Fruit fly (Drosophila melanogaster) whole organism, embryonic: Measurements from ENCODE around the gene nonC.
A peak's percentile ranks its signal among the peaks of the same experiment; 100 is the strongest.

ENCODE experiments used
- ATbp ChIP-seq: fragments of 200-800 bp; sonication (Bioruptor generic); optimal IDR thresholded peaks from 2 replicates; lab custom pipeline; 2017; ENCODE audit warnings: missing biosample characterization, mild to moderate bottlenecking, missing genetic modification characterization, missing genetic modification reagents
- Aef1 ChIP-seq: fragments of 200-800 bp; sonication (Bioruptor generic); IDR thresholded peaks from 3 replicates; pipeline ENCODE4 v1.3.6; 2022; ENCODE audit warnings: missing biosample characterization, missing genetic modification characterization
- CG10147 ChIP-seq: fragments of 200-800 bp; sonication (Bioruptor generic); optimal IDR thresholded peaks from 2 replicates; lab custom pipeline; 2019; ENCODE audit warnings: missing biosample characterization, mild to moderate bottlenecking, missing genetic modification characterization, moderate library complexity
- CG10209 ChIP-seq: fragments of 200-800 bp; sonication (Bioruptor generic); optimal IDR thresholded peaks from 3 replicates; lab custom pipeline; 2017; ENCODE audit warnings: missing biosample characterization, mild to moderate bottlenecking, missing genetic modification characterization, missing genetic modification reagents
- CG10959 ChIP-seq: fragments of 200-800 bp; sonication (Bioruptor generic); IDR thresholded peaks from 2 replicates; pipeline ENCODE4 v1.3.6; 2022; ENCODE audit warnings: missing biosample characterization, missing genetic modification characterization
- CG11093 ChIP-seq: fragments of 200-800 bp; sonication (Bioruptor generic); IDR thresholded peaks from 3 replicates; pipeline ENCODE4 v1.3.6; 2022; ENCODE audit warnings: missing biosample characterization, missing genetic modification characterization
- CG14441 ChIP-seq: fragments of 200-800 bp; sonication (Bioruptor generic); IDR thresholded peaks from 2 replicates; pipeline ENCODE4 v1.3.6; 2022; ENCODE audit warnings: missing biosample characterization, missing genetic modification characterization
- CG14667 ChIP-seq: fragments of 200-800 bp; sonication (Bioruptor generic); IDR thresholded peaks from 2 replicates; pipeline ENCODE4 v1.3.6; 2022; ENCODE audit warnings: missing biosample characterization, missing genetic modification characterization
- CG14710 ChIP-seq: fragments of 200-800 bp; sonication (Bioruptor generic); optimal IDR thresholded peaks from 3 replicates; lab custom pipeline; 2019; ENCODE audit warnings: missing biosample characterization, mild to moderate bottlenecking, missing genetic modification characterization, moderate library complexity
- CG1792 ChIP-seq: fragments of 200-800 bp; sonication (Bioruptor generic); optimal IDR thresholded peaks from 2 replicates; lab custom pipeline; 2016; ENCODE audit warnings: missing biosample characterization, missing genetic modification characterization
- CG18011 ChIP-seq: fragments of 200-800 bp; sonication (Bioruptor generic); optimal IDR thresholded peaks from 2 replicates; lab custom pipeline; 2017; ENCODE audit warnings: missing biosample characterization, missing genetic modification characterization, mild to moderate bottlenecking, moderate library complexity, missing genotype
- CG18619 ChIP-seq: fragments of 200-800 bp; sonication (Bioruptor generic); optimal IDR thresholded peaks from 3 replicates; lab custom pipeline; 2017; ENCODE audit warnings: missing biosample characterization, mild to moderate bottlenecking, missing genetic modification characterization
- CG18764 ChIP-seq: fragments of 200-800 bp; sonication (Bioruptor generic); optimal IDR thresholded peaks from 3 replicates; lab custom pipeline; 2016; ENCODE audit warnings: missing biosample characterization, missing genetic modification characterization
- CG2199 ChIP-seq: fragments of 200-800 bp; sonication (Bioruptor generic); IDR thresholded peaks from 3 replicates; pipeline ENCODE4 v1.3.6; 2022; ENCODE audit warnings: missing biosample characterization, missing genetic modification characterization
- CG32532 ChIP-seq: fragments of 200-800 bp; sonication (Bioruptor generic); IDR thresholded peaks from 2 replicates; pipeline ENCODE4 v1.3.6; 2022; ENCODE audit warnings: missing biosample characterization, missing genetic modification characterization
- CG7786 ChIP-seq: fragments of 200-800 bp; sonication (Bioruptor generic); optimal IDR thresholded peaks from 2 replicates; lab custom pipeline; 2016; ENCODE audit warnings: missing biosample characterization, missing genetic modification characterization
- CG9215 ChIP-seq: fragments of 200-800 bp; sonication (Bioruptor generic); IDR thresholded peaks from 2 replicates; pipeline ENCODE4 v1.3.6; 2022; ENCODE audit warnings: missing biosample characterization, missing genetic modification characterization
- CG9876 ChIP-seq: fragments of 200-800 bp; sonication (Bioruptor generic); optimal IDR thresholded peaks from 2 replicates; lab custom pipeline; 2016; ENCODE audit warnings: missing biosample characterization, missing genetic modification characterization
- CHES-1-like ChIP-seq: fragments of 200-800 bp; sonication (Bioruptor generic); optimal IDR thresholded peaks from 2 replicates; lab custom pipeline; 2016; ENCODE audit warnings: missing biosample characterization, missing genetic modification characterization
- CrebB ChIP-seq: fragments of 200-800 bp; sonication (Bioruptor generic); optimal IDR thresholded peaks from 3 replicates; lab custom pipeline; 2018; ENCODE audit warnings: missing biosample characterization, mild to moderate bottlenecking, missing genetic modification characterization
- Drgx ChIP-seq: fragments of 200-800 bp; sonication (Bioruptor generic); IDR thresholded peaks from 2 replicates; pipeline ENCODE4 v1.3.6; 2022; ENCODE audit warnings: missing biosample characterization, missing genetic modification characterization
- Elba2 ChIP-seq: fragments of 200-800 bp; sonication (Bioruptor generic); optimal IDR thresholded peaks from 3 replicates; lab custom pipeline; 2016; ENCODE audit warnings: missing biosample characterization, missing genetic modification characterization
- Ets65A ChIP-seq: fragments of 200-800 bp; sonication (Bioruptor generic); peaks from one replicate; lab custom pipeline; 2016; ENCODE audit warnings: missing biosample characterization, missing genetic modification characterization
- Fer2 ChIP-seq: fragments of 200-800 bp; sonication (Bioruptor generic); optimal IDR thresholded peaks from 2 replicates; lab custom pipeline; 2018; ENCODE audit warnings: missing biosample characterization, mild to moderate bottlenecking, missing genetic modification characterization, moderate library complexity
- H15 ChIP-seq: fragments of 200-800 bp; sonication (Bioruptor generic); IDR thresholded peaks from 3 replicates; pipeline ENCODE4 v1.3.6; 2022; ENCODE audit warnings: missing biosample characterization, missing genetic modification characterization
- H2.0 ChIP-seq: fragments of 200-800 bp; sonication (Bioruptor generic); IDR thresholded peaks from 2 replicates; pipeline ENCODE4 v1.3.6; 2022; ENCODE audit warnings: missing biosample characterization, missing genetic modification characterization
- PHDP ChIP-seq: fragments of 200-800 bp; sonication (Bioruptor generic); optimal IDR thresholded peaks from 3 replicates; lab custom pipeline; 2018; ENCODE audit warnings: missing biosample characterization, mild to moderate bottlenecking, missing genetic modification characterization, moderate library complexity
- Ptx1 ChIP-seq: fragments of 200-800 bp; sonication (Bioruptor generic); IDR thresholded peaks from 2 replicates; pipeline ENCODE4 v1.3.6; 2022; ENCODE audit warnings: missing biosample characterization, missing genetic modification characterization
- Sry-δ ChIP-seq: fragments of 200-800 bp; sonication (Bioruptor generic); optimal IDR thresholded peaks from 2 replicates; lab custom pipeline; 2016; ENCODE audit warnings: missing biosample characterization, missing genetic modification characterization
- Taf1 ChIP-seq: fragments of 200-800 bp; sonication (Bioruptor generic); IDR thresholded peaks from 2 replicates; pipeline ENCODE4 v1.3.6; 2022; ENCODE audit warnings: missing biosample characterization, missing genetic modification characterization
- btn ChIP-seq: fragments of 200-800 bp; sonication (Bioruptor generic); optimal IDR thresholded peaks from 2 replicates; lab custom pipeline; 2016; ENCODE audit warnings: missing biosample characterization, missing genetic modification characterization
- cad ChIP-seq: fragments of >200 bp; optimal IDR thresholded peaks from 2 replicates; lab custom pipeline; 2017; ENCODE audit warnings: missing biosample characterization, missing genetic modification characterization
- corto ChIP-seq: fragments of 200-800 bp; sonication (Bioruptor generic); optimal IDR thresholded peaks from 2 replicates; lab custom pipeline; 2016; ENCODE audit warnings: missing biosample characterization, mild to moderate bottlenecking, missing genetic modification characterization, moderate library complexity
- gsb-n ChIP-seq: fragments of 200-800 bp; sonication (Bioruptor generic); optimal IDR thresholded peaks from 3 replicates; lab custom pipeline; 2018; ENCODE audit warnings: missing biosample characterization, mild to moderate bottlenecking, missing genetic modification characterization
- her ChIP-seq: fragments of 200-800 bp; sonication (Bioruptor generic); optimal IDR thresholded peaks from 2 replicates; lab custom pipeline; 2016; ENCODE audit warnings: missing biosample characterization, missing genetic modification characterization
- hkb ChIP-seq, 2 experiments: fragments of 200-800 bp in 1 of 2; fragments of >200 bp in 1 of 2; sonication (Bioruptor generic) in 1 of 2; IDR thresholded peaks in 1 of 2; optimal IDR thresholded peaks in 1 of 2; 2 replicates each; pipeline versions ENCODE4 v1.3.6 to Lab custom; 2017 to 2022; ENCODE audit warnings: missing biosample characterization in 1 of 2, missing genetic modification characterization in 1 of 2
- ken ChIP-seq: fragments of 200-800 bp; sonication (Bioruptor generic); IDR thresholded peaks from 3 replicates; pipeline ENCODE4 v1.3.6; 2022; ENCODE audit warnings: missing biosample characterization, missing genetic modification characterization
- lmd ChIP-seq: fragments of 200-800 bp; sonication (Bioruptor generic); IDR thresholded peaks from 2 replicates; pipeline ENCODE4 v1.3.6; 2022; ENCODE audit warnings: missing biosample characterization, missing genetic modification characterization
- otp ChIP-seq: fragments of 200-800 bp; sonication (Bioruptor generic); IDR thresholded peaks from 3 replicates; pipeline ENCODE4, ENCODE4 v1.3.6; 2022; ENCODE audit warnings: missing biosample characterization, missing genetic modification characterization
- pfk ChIP-seq: fragments of 200-800 bp; sonication (Bioruptor generic); optimal IDR thresholded peaks from 2 replicates; lab custom pipeline; 2018; ENCODE audit warnings: missing biosample characterization, mild to moderate bottlenecking, missing genetic modification characterization, moderate library complexity
- pum ChIP-seq: fragments of 200-800 bp; sonication (Bioruptor generic); optimal IDR thresholded peaks from 2 replicates; lab custom pipeline; 2016; ENCODE audit warnings: missing biosample characterization, missing genetic modification characterization
- pzg ChIP-seq: fragments of 200-800 bp; sonication (Bioruptor generic); optimal IDR thresholded peaks from 3 replicates; lab custom pipeline; 2018; ENCODE audit warnings: missing biosample characterization, mild to moderate bottlenecking, missing genetic modification characterization, moderate library complexity
- ranshi ChIP-seq: fragments of 200-800 bp; sonication (Bioruptor generic); IDR thresholded peaks from 2 replicates; pipeline ENCODE4 v1.3.6; 2022; ENCODE audit warnings: missing biosample characterization, missing genetic modification characterization
- row ChIP-seq: fragments of 200-800 bp; sonication (Bioruptor generic); IDR thresholded peaks from 3 replicates; pipeline ENCODE4 v1.3.6; 2022; ENCODE audit warnings: missing biosample characterization, missing genetic modification characterization
- run ChIP-seq: fragments of 200-800 bp; sonication (Bioruptor generic); optimal IDR thresholded peaks from 3 replicates; lab custom pipeline; 2018; ENCODE audit warnings: missing biosample characterization, mild to moderate bottlenecking, missing genetic modification characterization
- schlank ChIP-seq: fragments of 200-800 bp; sonication (Bioruptor generic); optimal IDR thresholded peaks from 2 replicates; lab custom pipeline; 2018; ENCODE audit warnings: missing biosample characterization, mild to moderate bottlenecking, missing genetic modification characterization
- sisA ChIP-seq: fragments of 200-800 bp; sonication (Bioruptor generic); IDR thresholded peaks from 2 replicates; pipeline ENCODE4 v1.3.6; 2022; ENCODE audit warnings: missing biosample characterization, missing genetic modification characterization
- sqz ChIP-seq: fragments of 200-800 bp; sonication (Bioruptor generic); optimal IDR thresholded peaks from 3 replicates; lab custom pipeline; 2018; ENCODE audit warnings: missing biosample characterization, mild to moderate bottlenecking, missing genetic modification characterization
- tup ChIP-seq: fragments of 200-800 bp; sonication (Bioruptor generic); optimal IDR thresholded peaks from 2 replicates; lab custom pipeline; 2016; ENCODE audit warnings: missing biosample characterization, mild to moderate bottlenecking, missing genetic modification characterization, moderate library complexity
- vvl ChIP-seq: fragments of 200-800 bp; sonication (Bioruptor generic); IDR thresholded peaks from 2 replicates; pipeline ENCODE4 v1.3.6; 2022; ENCODE audit warnings: missing biosample characterization, missing genetic modification characterization
- z ChIP-seq: fragments of 200-800 bp; sonication (Bioruptor generic); IDR thresholded peaks from 3 replicates; pipeline ENCODE4 v1.3.6; 2022; ENCODE audit warnings: missing biosample characterization, missing genetic modification characterization
- zfh1 ChIP-seq: fragments of 200-800 bp; sonication (Bioruptor generic); IDR thresholded peaks from 3 replicates; pipeline ENCODE4 v1.3.6; 2022; ENCODE audit warnings: missing biosample characterization, missing genetic modification characterization
- zfh2 ChIP-seq: fragments of 200-800 bp; sonication (Bioruptor generic); optimal IDR thresholded peaks from 2 replicates; lab custom pipeline; 2016; ENCODE audit warnings: missing biosample characterization, missing genetic modification characterization

The nonC gene

DNA sequence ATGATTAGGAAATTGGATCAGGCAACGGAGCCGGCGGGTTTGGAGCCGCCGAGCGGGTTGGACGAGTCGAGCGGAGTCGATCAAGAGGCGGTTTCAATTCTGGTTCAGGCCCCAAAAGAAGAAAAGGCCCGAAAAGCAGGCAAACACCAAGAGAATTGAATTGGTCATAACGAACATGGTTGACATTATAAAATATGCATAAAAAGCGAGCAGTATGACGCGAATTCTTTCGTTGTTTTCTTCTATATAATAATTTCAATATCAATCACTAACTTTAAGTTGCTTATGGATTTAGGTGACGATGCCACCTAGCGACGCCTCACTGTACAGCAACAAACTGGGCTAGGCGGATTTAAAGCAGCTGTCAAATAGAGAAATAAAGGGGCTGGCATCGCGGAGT, 31.4 kb upstream of the nonC start (continued):
- peak; percentile 53 for TF ChIP-seq Ptx1
- no peak for TF ChIP-seq Fer2 (tag; lab: Kevin White, UChicago)
- TF ChIP-seq CG10147 = no peak
- no peak for TF ChIP-seq corto (GFP tag; lab: Kevin White, UChicago)
- no peak for TF ChIP-seq pfk (GFP tag; lab: Kevin White, UChicago)
- no peak for TF ChIP-seq CG18011
- TF ChIP-seq ranshi (GFP tag; lab: Robert Waterston, UW) = 0 out of 2 replicates have a peak, but pooled peaks have one; percentile 9
- peak; percentile 4; the same call in 1 of the 3 replicates for TF ChIP-seq row (GFP tag; lab: Robert Waterston, UW)
- peak; percentile 22; the same call in 1 of the 2 replicates for TF ChIP-seq H2.0
- TF ChIP-seq CG32532 = peak; percentile 48; the same call in 1 of the 2 replicates
- TF ChIP-seq ken = no peak
- TF ChIP-seq Taf1 (GFP tag; lab: Robert Waterston, UW) = no peak
- no peak for TF ChIP-seq run (tag; lab: Kevin White, UChicago)
- no peak for TF ChIP-seq her (GFP tag; lab: Kevin White, UChicago)
- TF ChIP-seq otp (GFP tag; lab: Robert Waterston, UW) = no peak
- no peak for TF ChIP-seq gsb-n (tag; lab: Kevin White, UChicago)
- 0 out of 3 replicates have a peak, but pooled peaks have one; percentile 9 for TF ChIP-seq Aef1 (GFP tag; lab: Robert Waterston, UW)
- TF ChIP-seq sisA = peak; percentile 58
- no peak for TF ChIP-seq zfh2 (GFP tag; lab: Kevin White, UChicago)
- TF ChIP-seq CG10209 = no peak
- no peak for TF ChIP-seq CrebB
- no peak for TF ChIP-seq CG14710 (tag; lab: Kevin White, UChicago)
- TF ChIP-seq ATbp (GFP tag; lab: Kevin White, UChicago) = no peak
- 0 out of 3 replicates have a peak, but pooled peaks have one; percentile 6 for TF ChIP-seq H15
- peak; percentile 27; the same call in 1 of the 2 replicates for TF ChIP-seq vvl
- no peak for TF ChIP-seq CG9215 (GFP tag; lab: Robert Waterston, UW)
- no peak for TF ChIP-seq CG9876
- TF ChIP-seq CG14441 (GFP tag; lab: Robert Waterston, UW) = peak; percentile 22; the same call in 1 of the 2 replicates
- peak; percentile 27 for TF ChIP-seq Drgx
- no peak for TF ChIP-seq CG10959 (GFP tag; lab: Robert Waterston, UW)
- TF ChIP-seq lmd (GFP tag; lab: Robert Waterston, UW) = peak; percentile 33; the same call in 1 of the 2 replicates

DNA sequence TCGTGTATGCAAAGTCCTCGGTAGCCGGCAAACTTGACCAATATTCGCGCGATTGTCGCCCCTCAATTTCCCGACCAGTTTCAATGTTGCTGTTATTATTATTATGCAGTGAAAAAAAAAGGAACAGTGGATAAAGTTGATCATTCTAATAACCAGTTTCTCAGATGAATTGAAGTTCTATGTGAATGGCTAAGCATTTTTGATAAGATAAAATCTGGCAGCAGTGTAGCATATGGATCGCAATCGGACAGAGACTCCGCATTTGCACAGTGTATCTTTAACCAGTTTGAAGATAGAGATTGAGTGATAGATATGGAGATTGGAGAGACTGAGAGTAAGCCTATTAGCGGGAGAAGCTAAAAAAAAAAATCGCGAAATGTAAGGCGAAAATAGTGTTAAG, 30.9 kb upstream of the nonC start:
- peak; percentile 52; the same call in 2 of the 3 replicates for TF ChIP-seq CG11093 (GFP tag; lab: Robert Waterston, UW)
- TF ChIP-seq CG18619 (GFP tag; lab: Kevin White, UChicago) = peak; percentile 64
- peak; percentile 56 for TF ChIP-seq CHES-1-like
- TF ChIP-seq hkb (optimal IDR thresholded peaks at IDR 0.05; lab: Kevin White, UChicago) = no peak
- peak; percentile 61; the same call in 1 of the 2 replicates for TF ChIP-seq hkb (GFP tag; IDR thresholded peaks at IDR 0.05; lab: Robert Waterston, UW)
- no peak for TF ChIP-seq pzg (GFP tag; lab: Kevin White, UChicago)
- TF ChIP-seq CG18764 = peak; percentile 42
- no peak for TF ChIP-seq Elba2
- TF ChIP-seq cad (GFP tag; lab: Kevin White, UChicago) = no peak
- TF ChIP-seq Ets65A (GFP tag; lab: Kevin White, UChicago) = peak; percentile 98
- peak; percentile 83 for TF ChIP-seq her (GFP tag; lab: Kevin White, UChicago)
- peak; percentile 36 for TF ChIP-seq Sry-δ
- TF ChIP-seq CG14667 (GFP tag; lab: Robert Waterston, UW) = peak; percentile 63
- peak; percentile 5 for TF ChIP-seq tup
- peak; percentile 82 for TF ChIP-seq CG7786 (GFP tag; lab: Kevin White, UChicago)
- TF ChIP-seq CG2199 (GFP tag; lab: Robert Waterston, UW) = no peak
- peak; percentile 78 for TF ChIP-seq H2.0
- peak; percentile 1 for TF ChIP-seq btn
- TF ChIP-seq schlank (tag; lab: Kevin White, UChicago) = peak; percentile 68
- no peak for TF ChIP-seq z
- peak; percentile 68 for TF ChIP-seq PHDP
- TF ChIP-seq pum (GFP tag; lab: Kevin White, UChicago) = peak; percentile 55
- TF ChIP-seq sqz (GFP tag; lab: Kevin White, UChicago) = peak; percentile 20
- TF ChIP-seq zfh1 (GFP tag; lab: Robert Waterston, UW) = peak; percentile 78
- peak; percentile 42 for TF ChIP-seq CG1792
